Worm (Caenorhabditis elegans): ENCODE measurements around the gene lec-10.

The lec-10 gene

ce11 chrV:6514887-6515324 is 26.0 kb upstream of the lec-10 start, which contains the start of gene dpy-11 (continued):
- TF ChIP-seq madf-5 (GFP tag; IDR thresholded peaks at IDR 0.05), result no peak
- peak; percentile 55 for TF ChIP-seq nhr-25 (tag; optimal IDR thresholded peaks at IDR 0.05; ENCODE audit: borderline replicate concordance, insufficient read depth)
- TF ChIP-seq duxl-1 (tag; optimal IDR thresholded peaks at IDR 0.05; ENCODE audit: poor library complexity), result peak; percentile 71
- TF ChIP-seq nhr-28 (tag; optimal IDR thresholded peaks at IDR 0.05), result peak; percentile 36
- peak; percentile 98 for TF ChIP-seq ama-1 (optimal IDR thresholded peaks at IDR 0.05)
- no peak for TF ChIP-seq ceh-28 (tag; optimal IDR thresholded peaks at IDR 0.05)
- TF ChIP-seq lin-39 (tag; optimal IDR thresholded peaks at IDR 0.05), result no peak
- TF ChIP-seq Y48G9A.11 (GFP tag; IDR thresholded peaks at IDR 0.05), result peak; percentile 36; the same call in 1 of the 2 replicates
- no peak for TF ChIP-seq vab-7 (GFP tag; IDR thresholded peaks at IDR 0.05)
- no peak for TF ChIP-seq nhr-237 (tag; optimal IDR thresholded peaks at IDR 0.05)
- 0 out of 2 replicates have a peak, but pooled peaks have one; percentile 18 for TF ChIP-seq lim-7 (GFP tag; IDR thresholded peaks at IDR 0.05)
- TF ChIP-seq Y5F2A.4 (GFP tag; optimal IDR thresholded peaks at IDR 0.05), result no peak
- TF ChIP-seq lin-15B (tag; optimal IDR thresholded peaks at IDR 0.05), result no peak
- TF ChIP-seq nhr-10 (tag; optimal IDR thresholded peaks at IDR 0.05), result no peak
- no peak for TF ChIP-seq skn-1 (tag; optimal IDR thresholded peaks at IDR 0.05)
- peak; percentile 81 for TF ChIP-seq T26A8.4 (GFP tag; IDR thresholded peaks at IDR 0.05)
- no peak for TF ChIP-seq dmd-9 (GFP tag; IDR thresholded peaks at IDR 0.05)
- no peak for TF ChIP-seq nhr-41 (GFP tag; IDR thresholded peaks at IDR 0.05)
- 0 out of 2 replicates have a peak, but pooled peaks have one; percentile 8 for TF ChIP-seq php-3 (GFP tag; IDR thresholded peaks at IDR 0.05)
- TF ChIP-seq mes-2 (tag; optimal IDR thresholded peaks at IDR 0.05; ENCODE audit: poor library complexity, severe bottlenecking), result peak; percentile 55
- peak; percentile 75 for TF ChIP-seq mxl-3 (GFP tag; optimal IDR thresholded peaks at IDR 0.05)
- TF ChIP-seq mdl-1 (tag; optimal IDR thresholded peaks at IDR 0.05), result peak in 1 of 2 experiments; percentile 48
- no peak for TF ChIP-seq attf-4 (tag; optimal IDR thresholded peaks at IDR 0.05)
- TF ChIP-seq ZK546.5 (tag; optimal IDR thresholded peaks at IDR 0.05), result no peak
- TF ChIP-seq mep-1 (tag; optimal IDR thresholded peaks at IDR 0.05), result peak; percentile 81
- peak; percentile 59; the same call in 1 of the 2 replicates for TF ChIP-seq madf-9 (GFP tag; conservative IDR thresholded peaks at IDR 0.05)
- TF ChIP-seq dmd-8 (GFP tag; IDR thresholded peaks at IDR 0.05), result no peak
- TF ChIP-seq mxl-2 (GFP tag; conservative IDR thresholded peaks at IDR 0.05), result 0 out of 2 replicates have a peak, but pooled peaks have one; percentile 7
- no peak for TF ChIP-seq unc-130 (GFP tag; optimal IDR thresholded peaks at IDR 0.05)
- TF ChIP-seq R02D3.7 (tag; optimal IDR thresholded peaks at IDR 0.05), result no peak
- TF ChIP-seq lin-38 (GFP tag; IDR thresholded peaks at IDR 0.05), result peak; percentile 53
- TF ChIP-seq F10B5.3 (tag; optimal IDR thresholded peaks at IDR 0.05), result no peak
- peak; percentile 49 for TF ChIP-seq lin-13 (GFP tag; optimal IDR thresholded peaks at IDR 0.05)
- no peak for TF ChIP-seq ceh-20 (GFP tag; IDR thresholded peaks at IDR 0.05)
- TF ChIP-seq spr-3 (GFP tag; optimal IDR thresholded peaks at IDR 0.05), result peak; percentile 12
- no peak for TF ChIP-seq daf-12 (tag; optimal IDR thresholded peaks at IDR 0.05)
- TF ChIP-seq ceh-62 (tag; optimal IDR thresholded peaks at IDR 0.05), result no peak
- TF ChIP-seq pqm-1 (tag; optimal IDR thresholded peaks at IDR 0.05), result no peak
- TF ChIP-seq nhr-6 (tag; optimal IDR thresholded peaks at IDR 0.05), result peak; percentile 57
- peak; percentile 53 for TF ChIP-seq spr-1 (tag; optimal IDR thresholded peaks at IDR 0.05)
- no peak for TF ChIP-seq hlh-30 (tag; optimal IDR thresholded peaks at IDR 0.05; ENCODE audit: insufficient read depth)
- no peak for TF ChIP-seq lir-3 (tag; optimal IDR thresholded peaks at IDR 0.05)
- no peak for TF ChIP-seq ztf-11 (tag; optimal IDR thresholded peaks at IDR 0.05)
- TF ChIP-seq saeg-2 (GFP tag; IDR thresholded peaks at IDR 0.05), result no peak
- TF ChIP-seq zip-11 (GFP tag; IDR thresholded peaks at IDR 0.05), result no peak
- no peak for TF ChIP-seq D1046.2 (GFP tag; IDR thresholded peaks at IDR 0.05)
- peak; percentile 45; the same call in 1 of the 2 replicates for TF ChIP-seq snpc-1.2 (GFP tag; IDR thresholded peaks at IDR 0.05)
- TF ChIP-seq dve-1 (tag; optimal IDR thresholded peaks at IDR 0.05; ENCODE audit: insufficient read depth), result peak; percentile 57
- no peak for TF ChIP-seq lin-29 (GFP tag; IDR thresholded peaks at IDR 0.05)
- no peak for TF ChIP-seq fos-1 (tag; optimal IDR thresholded peaks at IDR 0.05)
- TF ChIP-seq F37D6.2 (tag; optimal IDR thresholded peaks at IDR 0.05), result no peak

All from whole organism, L4 larva.